Worm (Caenorhabditis elegans): ENCODE measurements around the gene T12D8.10.

DNA sequence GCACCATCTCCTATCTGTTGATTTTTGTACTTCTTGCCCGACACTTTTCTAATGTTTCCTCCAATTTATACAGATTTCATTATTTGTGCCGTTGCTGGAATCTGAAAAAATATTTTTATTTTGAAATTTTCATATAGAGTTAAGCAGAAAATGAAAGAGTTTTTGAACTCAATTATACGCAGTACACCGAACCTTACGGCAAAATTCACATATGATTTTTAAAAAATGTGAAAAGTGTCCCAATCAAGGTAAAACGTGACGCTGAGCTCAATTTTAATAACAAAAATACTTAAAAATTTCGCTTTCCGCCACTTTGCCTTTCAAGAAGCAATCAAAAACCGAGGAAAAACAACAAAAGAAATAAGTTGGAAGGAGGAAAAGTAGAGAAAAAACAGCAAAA, 11.4 kb downstream of the T12D8.10 start, which contains the start of gene arrd-17:
- TF ChIP-seq ama-1 (optimal IDR thresholded peaks at IDR 0.05) (no peak), nhr-12 (tag; optimal IDR thresholded peaks at IDR 0.05) (no peak), elt-3 (tag; optimal IDR thresholded peaks at IDR 0.05) (no peak), nhr-11 (tag; optimal IDR thresholded peaks at IDR 0.05) (no peak), unc-39 (tag; optimal IDR thresholded peaks at IDR 0.05) (no peak), ztf-11 (tag; optimal IDR thresholded peaks at IDR 0.05) (no peak), ZK546.5 (tag; optimal IDR thresholded peaks at IDR 0.05) (no peak), zag-1 (tag; optimal IDR thresholded peaks at IDR 0.05) (no peak), dmd-4 (tag; optimal IDR thresholded peaks at IDR 0.05) (no peak), lin-11 (tag; optimal IDR thresholded peaks at IDR 0.05) (no peak), blmp-1 (tag; optimal IDR thresholded peaks at IDR 0.05; ENCODE audit: insufficient read depth) (no peak), F13H6.1 (tag; optimal IDR thresholded peaks at IDR 0.05) (no peak)
